Fruit fly (Drosophila melanogaster): ENCODE measurements around the gene Nepl4.
A peak's percentile ranks its signal among the peaks of the same experiment; 100 is the strongest.

Gene Nepl4

dm6 chr2L:6350984-6351808 is 16.5 kb upstream of the Nepl4 start, which contains the start of gene CG9498:
Gene CG9498, minus strand, starts transcription at chr2L:6351034.
- TF ChIP-seq CG32121 (GFP tag; IDR thresholded peaks at IDR 0.05) (no peak), CG34367 (tag; optimal IDR thresholded peaks at IDR 0.05) (no peak), Ets98B (GFP tag; IDR thresholded peaks at IDR 0.05) (no peak), EcR (GFP tag; optimal IDR thresholded peaks at IDR 0.05) (no peak), fd96Ca (GFP tag; IDR thresholded peaks at IDR 0.05) (no peak), D1 (tag; optimal IDR thresholded peaks at IDR 0.05) (no peak), CG8159 (tag; optimal IDR thresholded peaks at IDR 0.05) (no peak)

DNA sequence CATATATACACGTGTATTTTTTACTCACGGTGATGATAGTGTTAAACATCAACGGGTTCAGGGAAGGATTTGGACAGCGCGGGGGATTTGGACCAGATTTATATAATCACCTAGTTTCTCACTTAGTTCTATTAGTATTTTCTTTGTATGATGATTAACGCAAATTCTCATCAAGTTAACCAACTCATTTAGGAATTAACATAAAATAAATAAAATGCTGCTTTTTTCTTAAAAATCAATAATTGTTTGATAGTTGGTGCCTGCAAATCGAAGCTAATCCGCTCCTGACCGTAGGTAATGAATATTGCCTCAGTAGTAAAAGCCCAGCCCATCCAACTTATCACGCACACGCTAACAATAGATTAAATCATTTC is 15.9 kb upstream of the Nepl4 start:
- peak; percentile 14 for TF ChIP-seq CG15710 (tag; optimal IDR thresholded peaks at IDR 0.05)
- TF ChIP-seq CG10348 (GFP tag; IDR thresholded peaks at IDR 0.05), result no peak
- TF ChIP-seq EcR (GFP tag; optimal IDR thresholded peaks at IDR 0.05), result no peak
- TF ChIP-seq Ets98B (GFP tag; IDR thresholded peaks at IDR 0.05), result peak; percentile 24; the same call in 1 of the 2 replicates
- no peak for TF ChIP-seq D1 (tag; optimal IDR thresholded peaks at IDR 0.05)
- peak; percentile 38 for TF ChIP-seq CG8159 (tag; optimal IDR thresholded peaks at IDR 0.05)
- 0 out of 3 replicates have a peak, but pooled peaks have one; percentile 36 for TF ChIP-seq fd96Ca (GFP tag; IDR thresholded peaks at IDR 0.05)
- no peak for TF ChIP-seq CG8301 (tag; optimal IDR thresholded peaks at IDR 0.05)
- TF ChIP-seq gl (tag; optimal IDR thresholded peaks at IDR 0.05), result no peak

dm6 chr2L:6354231-6354630 is 13.5 kb upstream of the Nepl4 start, which contains the start of gene ppk7:
Gene ppk7, minus strand, starts transcription at chr2L:6354331.
- no peak for TF ChIP-seq Ets98B (GFP tag; IDR thresholded peaks at IDR 0.05)
- TF ChIP-seq fd96Ca (GFP tag; IDR thresholded peaks at IDR 0.05), result no peak
- TF ChIP-seq CG32121 (GFP tag; IDR thresholded peaks at IDR 0.05), result no peak
- no peak for TF ChIP-seq CG17806 (tag; optimal IDR thresholded peaks at IDR 0.05)
- TF ChIP-seq D1 (tag; optimal IDR thresholded peaks at IDR 0.05), result no peak
- TF ChIP-seq CG12605 (GFP tag; IDR thresholded peaks at IDR 0.05), result no peak
- TF ChIP-seq CG10348 (GFP tag; IDR thresholded peaks at IDR 0.05), result no peak
- TF ChIP-seq CG9948 (tag; optimal IDR thresholded peaks at IDR 0.05), result no peak
- no peak for TF ChIP-seq Pif1B (GFP tag; optimal IDR thresholded peaks at IDR 0.05)
- TF ChIP-seq Pif1A (GFP tag; optimal IDR thresholded peaks at IDR 0.05), result no peak
- TF ChIP-seq CG13204 (GFP tag; optimal IDR thresholded peaks at IDR 0.05), result no peak
- TF ChIP-seq CG15710 (tag; optimal IDR thresholded peaks at IDR 0.05), result no peak
- TF ChIP-seq CG8159 (tag; optimal IDR thresholded peaks at IDR 0.05), result no peak
- no peak for TF ChIP-seq EcR (GFP tag; optimal IDR thresholded peaks at IDR 0.05)
- TF ChIP-seq CG14655 (GFP tag; optimal IDR thresholded peaks at IDR 0.05), result no peak
- no peak for TF ChIP-seq rn (GFP tag; IDR thresholded peaks at IDR 0.05)
- TF ChIP-seq CG4496 (GFP tag; IDR thresholded peaks at IDR 0.05), result no peak
- TF ChIP-seq Snoo (tag; optimal IDR thresholded peaks at IDR 0.05), result no peak
- TF ChIP-seq gl (tag; optimal IDR thresholded peaks at IDR 0.05), result no peak

DNA sequence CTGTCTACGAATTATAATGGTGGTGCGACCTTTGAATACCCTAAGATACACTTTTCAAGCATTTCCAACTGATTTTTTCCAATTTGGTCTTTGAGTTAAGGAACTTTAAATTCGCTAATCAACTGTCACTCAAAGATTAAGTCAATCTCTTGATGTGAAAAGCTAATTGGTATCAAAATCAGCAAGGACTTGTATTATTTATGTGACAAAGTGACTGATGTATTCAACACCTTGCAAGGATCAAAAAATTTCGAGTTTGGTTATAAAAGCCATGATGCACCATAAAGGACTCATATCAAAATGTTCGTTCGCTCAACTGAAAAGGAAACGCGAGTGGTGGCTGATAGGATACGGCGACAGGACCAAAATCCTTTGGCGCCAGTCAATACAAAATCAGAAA is 13.0 kb upstream of the Nepl4 start, which contains the start of gene ppk14:
Gene ppk14 (plus strand): TSS at position 301 of the 400 bp plus-strand sequence.
- TF ChIP-seq fd96Ca (GFP tag; IDR thresholded peaks at IDR 0.05) (no peak), CG14655 (GFP tag; optimal IDR thresholded peaks at IDR 0.05) (no peak), CG4496 (GFP tag; IDR thresholded peaks at IDR 0.05) (no peak), Ets98B (GFP tag; IDR thresholded peaks at IDR 0.05) (no peak), Pif1B (GFP tag; optimal IDR thresholded peaks at IDR 0.05) (no peak), CG13204 (GFP tag; optimal IDR thresholded peaks at IDR 0.05) (no peak), Pif1A (GFP tag; optimal IDR thresholded peaks at IDR 0.05) (no peak), CG8159 (tag; optimal IDR thresholded peaks at IDR 0.05) (no peak), CG15710 (tag; optimal IDR thresholded peaks at IDR 0.05) (no peak), gl (tag; optimal IDR thresholded peaks at IDR 0.05) (no peak), CG34367 (tag; optimal IDR thresholded peaks at IDR 0.05) (no peak), CG10348 (GFP tag; IDR thresholded peaks at IDR 0.05) (no peak), CG17806 (tag; optimal IDR thresholded peaks at IDR 0.05) (no peak), CG8301 (tag; optimal IDR thresholded peaks at IDR 0.05) (no peak)

dm6 chr2L:6356134-6356533 is 11.5 kb upstream of the Nepl4 start:
- TF ChIP-seq D1 (tag; optimal IDR thresholded peaks at IDR 0.05) (no peak), CG15710 (tag; optimal IDR thresholded peaks at IDR 0.05) (no peak), CG17806 (tag; optimal IDR thresholded peaks at IDR 0.05) (no peak), CG13204 (GFP tag; optimal IDR thresholded peaks at IDR 0.05) (no peak), Ets98B (GFP tag; IDR thresholded peaks at IDR 0.05) (no peak)

- TF ChIP-seq CG34367 (tag; optimal IDR thresholded peaks at IDR 0.05) (no peak), Ets98B (GFP tag; IDR thresholded peaks at IDR 0.05) (no peak), fd96Ca (GFP tag; IDR thresholded peaks at IDR 0.05) (no peak), CG12605 (GFP tag; IDR thresholded peaks at IDR 0.05) (no peak), gl (tag; optimal IDR thresholded peaks at IDR 0.05) (no peak), CG9948 (tag; optimal IDR thresholded peaks at IDR 0.05) (no peak), CG13204 (GFP tag; optimal IDR thresholded peaks at IDR 0.05) (no peak), rn (GFP tag; IDR thresholded peaks at IDR 0.05) (no peak), Pif1A (GFP tag; optimal IDR thresholded peaks at IDR 0.05) (no peak), CG8301 (tag; optimal IDR thresholded peaks at IDR 0.05) (no peak), CG4496 (GFP tag; IDR thresholded peaks at IDR 0.05) (peak; percentile 56; the same call in 1 of the 3 replicates), Pif1B (GFP tag; optimal IDR thresholded peaks at IDR 0.05) (no peak), CG10348 (GFP tag; IDR thresholded peaks at IDR 0.05) (no peak), CG15710 (tag; optimal IDR thresholded peaks at IDR 0.05) (no peak), CG8159 (tag; optimal IDR thresholded peaks at IDR 0.05) (peak; percentile 13), CG32121 (GFP tag; IDR thresholded peaks at IDR 0.05) (no peak), CG14655 (GFP tag; optimal IDR thresholded peaks at IDR 0.05) (peak; percentile 48), Snoo (tag; optimal IDR thresholded peaks at IDR 0.05) (no peak), CG17806 (tag; optimal IDR thresholded peaks at IDR 0.05) (no peak), EcR (GFP tag; optimal IDR thresholded peaks at IDR 0.05) (no peak), D1 (tag; optimal IDR thresholded peaks at IDR 0.05) (no peak)
Measured at dm6 chr2L:6356686-6357362, 10.9 kb upstream of the Nepl4 start.

All from whole organism, pupa.